Worm (Caenorhabditis elegans) whole organism, midembryonic: ENCODE measurements around the gene F56H9.8.

ENCODE experiments used
- T22C8.4 ChIP-seq: fragments of 200-800 bp; sonication (Bioruptor generic); IDR thresholded peaks from 2 replicates; pipeline ENCODE4 v1.3.6; 2022; ENCODE audit warnings: missing genetic modification characterization, missing compliant biosample characterization
- cog-1 ChIP-seq: sonication (generic microtip); optimal IDR thresholded peaks from 2 replicates; lab custom pipeline; 2016; ENCODE audit warnings: missing genetic modification characterization, missing compliant biosample characterization
- flt-1 ChIP-seq: fragments of 200-800 bp; sonication (Bioruptor generic); IDR thresholded peaks from 2 replicates; pipeline ENCODE4 v1.3.6; 2022; ENCODE audit warnings: missing genetic modification characterization, missing compliant biosample characterization
- med-1 ChIP-seq: sonication (generic microtip); optimal IDR thresholded peaks from 2 replicates; lab custom pipeline; 2017; ENCODE audit warnings: missing genetic modification characterization, mild to moderate bottlenecking, missing compliant biosample characterization, antibody characterized with exemption, missing genetic modification reagents; ENCODE audit not compliant: insufficient read depth
- ref-1 ChIP-seq: fragments of 200-800 bp; sonication (Bioruptor generic); conservative IDR thresholded peaks from 2 replicates; pipeline ENCODE4 v1.3.6; 2022; ENCODE audit warnings: missing genetic modification reagents, missing genetic modification characterization, missing compliant biosample characterization
- tab-1 ChIP-seq: fragments of 200-800 bp; sonication (Bioruptor generic); IDR thresholded peaks from 2 replicates; pipeline ENCODE4 v1.3.6; 2022; ENCODE audit warnings: missing genetic modification characterization, missing compliant biosample characterization
- ztf-29 ChIP-seq: fragments of 200-800 bp; sonication (Bioruptor generic); IDR thresholded peaks from 2 replicates; pipeline ENCODE4 v1.3.6; 2022; ENCODE audit warnings: missing genetic modification reagents, missing genetic modification characterization, missing compliant biosample characterization

DNA sequence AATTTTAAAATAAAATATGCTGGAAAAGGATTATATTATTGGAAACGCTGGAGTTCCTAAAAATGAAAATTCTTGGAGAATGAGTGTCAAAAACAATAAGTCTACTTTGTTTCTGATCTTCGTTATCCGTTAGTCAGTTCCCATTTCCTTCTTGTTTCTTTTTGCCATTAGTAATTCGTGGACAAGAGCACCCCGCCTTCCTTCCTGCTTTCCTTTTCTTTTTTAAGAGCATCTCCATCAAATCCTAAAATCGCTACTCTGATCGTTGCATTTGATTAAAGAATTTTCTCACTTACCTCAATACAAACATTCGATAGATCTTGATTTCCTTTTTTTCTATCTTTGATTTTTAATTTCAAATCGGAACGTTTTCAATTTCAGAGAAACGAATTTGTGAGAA, 35.2 kb downstream of the F56H9.8 start, which contains the start of gene frpr-15:
- TF ChIP-seq ztf-29 (GFP tag; lab: Robert Waterston, UW) (no peak), cog-1 (tag; lab: Kevin White, UChicago) (no peak), med-1 (no peak), T22C8.4 (GFP tag; lab: Robert Waterston, UW) (no peak), ref-1 (no peak), tab-1 (GFP tag; lab: Robert Waterston, UW) (no peak), flt-1 (no peak)
